Fruit fly (Drosophila melanogaster) whole organism, embryonic: ENCODE data around the gene CG9498.
A peak's percentile ranks its signal among the peaks of the same experiment; 100 is the strongest.

ENCODE experiments used
- BtbVII ChIP-seq: fragments of 200-800 bp; sonication (Bioruptor generic); optimal IDR thresholded peaks from 3 replicates; lab custom pipeline; 2017; ENCODE audit warnings: missing biosample characterization, mild to moderate bottlenecking, missing genetic modification characterization
- CG10147 ChIP-seq: fragments of 200-800 bp; sonication (Bioruptor generic); optimal IDR thresholded peaks from 2 replicates; lab custom pipeline; 2019; ENCODE audit warnings: missing biosample characterization, mild to moderate bottlenecking, missing genetic modification characterization, moderate library complexity
- CG11504 ChIP-seq: fragments of 200-800 bp; sonication (Bioruptor generic); optimal IDR thresholded peaks from 3 replicates; lab custom pipeline; 2019; ENCODE audit warnings: missing biosample characterization, mild to moderate bottlenecking, missing genetic modification characterization, moderate library complexity
- CG11696 ChIP-seq: fragments of 200-800 bp; sonication (Bioruptor generic); IDR thresholded peaks from 2 replicates; pipeline ENCODE4 v1.3.6; 2022; ENCODE audit warnings: missing biosample characterization, missing genetic modification characterization
- CG11723 ChIP-seq: fragments of 200-800 bp; sonication (Bioruptor generic); optimal IDR thresholded peaks from 2 replicates; lab custom pipeline; 2017; ENCODE audit warnings: missing biosample characterization, mild to moderate bottlenecking, missing genetic modification characterization
- CG12769 ChIP-seq: fragments of 200-800 bp; sonication (Bioruptor generic); optimal IDR thresholded peaks from 2 replicates; lab custom pipeline; 2019; ENCODE audit warnings: missing biosample characterization, mild to moderate bottlenecking, missing genetic modification characterization, moderate library complexity
- CG13424 ChIP-seq: fragments of 200-800 bp; sonication (Bioruptor generic); optimal IDR thresholded peaks from 2 replicates; lab custom pipeline; 2019; ENCODE audit warnings: missing biosample characterization, mild to moderate bottlenecking, missing genetic modification characterization, moderate library complexity
- CG14965 ChIP-seq: fragments of 200-800 bp; sonication (Bioruptor generic); optimal IDR thresholded peaks from 2 replicates; lab custom pipeline; 2016; ENCODE audit warnings: missing biosample characterization, missing genetic modification characterization, borderline replicate concordance
- CG16813 ChIP-seq: fragments of 200-800 bp; sonication (Bioruptor generic); IDR thresholded peaks from 3 replicates; pipeline ENCODE4 v1.3.6; 2022; ENCODE audit warnings: missing biosample characterization, missing genetic modification characterization; ENCODE audit not compliant: partially characterized antibody
- CG18764 ChIP-seq: fragments of 200-800 bp; sonication (Bioruptor generic); optimal IDR thresholded peaks from 3 replicates; lab custom pipeline; 2016; ENCODE audit warnings: missing biosample characterization, missing genetic modification characterization
- CG2889 ChIP-seq: fragments of 200-800 bp; sonication (Bioruptor generic); IDR thresholded peaks from 3 replicates; pipeline ENCODE4 v1.3.6; 2022; ENCODE audit warnings: missing biosample characterization, missing genetic modification characterization
- CG32532 ChIP-seq: fragments of 200-800 bp; sonication (Bioruptor generic); IDR thresholded peaks from 2 replicates; pipeline ENCODE4 v1.3.6; 2022; ENCODE audit warnings: missing biosample characterization, missing genetic modification characterization
- CG3407 ChIP-seq: fragments of 200-800 bp; sonication (Bioruptor generic); optimal IDR thresholded peaks from 2 replicates; lab custom pipeline; 2018; ENCODE audit warnings: missing biosample characterization, mild to moderate bottlenecking, missing genetic modification characterization
- CG3838 ChIP-seq: fragments of 200-800 bp; sonication (Bioruptor generic); optimal IDR thresholded peaks from 3 replicates; lab custom pipeline; 2016; ENCODE audit warnings: missing biosample characterization, missing genetic modification characterization
- CG4820 ChIP-seq: fragments of 200-800 bp; sonication (Bioruptor generic); optimal IDR thresholded peaks from 3 replicates; lab custom pipeline; 2016; ENCODE audit warnings: missing biosample characterization, missing genetic modification characterization
- CG4854 ChIP-seq: fragments of 200-800 bp; sonication (Bioruptor generic); optimal IDR thresholded peaks from 2 replicates; lab custom pipeline; 2016; ENCODE audit warnings: missing biosample characterization, missing genetic modification characterization, inconsistent platforms
- CG6765 ChIP-seq: fragments of 200-800 bp; sonication (Bioruptor generic); optimal IDR thresholded peaks from 3 replicates; lab custom pipeline; 2017; ENCODE audit warnings: missing biosample characterization, mild to moderate bottlenecking, missing genetic modification characterization
- CG7928 ChIP-seq: fragments of 200-800 bp; sonication (Bioruptor generic); optimal IDR thresholded peaks from 2 replicates; lab custom pipeline; 2017; ENCODE audit warnings: missing biosample characterization, mild to moderate bottlenecking, missing genetic modification characterization
- CG8924 ChIP-seq: fragments of 200-800 bp; optimal IDR thresholded peaks from 3 replicates; lab custom pipeline; 2019; ENCODE audit warnings: missing biosample characterization, mild to moderate bottlenecking, missing genetic modification characterization, moderate library complexity
- Dip3 ChIP-seq: fragments of 200-800 bp; sonication (Bioruptor generic); optimal IDR thresholded peaks from 3 replicates; lab custom pipeline; 2016; ENCODE audit warnings: missing biosample characterization, missing genetic modification characterization
- Doc2 ChIP-seq: fragments of 200-800 bp; sonication (Bioruptor generic); IDR thresholded peaks from 2 replicates; pipeline ENCODE4 v1.3.6; 2022; ENCODE audit warnings: missing biosample characterization, missing genetic modification characterization
- Doc3 ChIP-seq: fragments of 200-800 bp; sonication (Bioruptor generic); IDR thresholded peaks from 3 replicates; pipeline ENCODE4 v1.3.6; 2022; ENCODE audit warnings: missing biosample characterization, missing genetic modification characterization; ENCODE audit not compliant: partially characterized antibody
- Dref ChIP-seq: fragments of 200-800 bp; sonication (Bioruptor generic); IDR thresholded peaks from 2 replicates; pipeline ENCODE4 v1.3.6; 2022; ENCODE audit warnings: missing biosample characterization, missing genetic modification characterization
- HLH4C ChIP-seq: fragments of 200-800 bp; sonication (Bioruptor generic); IDR thresholded peaks from 3 replicates; pipeline ENCODE4 v1.3.6; 2022; ENCODE audit warnings: missing biosample characterization, missing genetic modification characterization; ENCODE audit not compliant: partially characterized antibody
- HmgZ ChIP-seq: fragments of 200-800 bp; sonication (Bioruptor generic); optimal IDR thresholded peaks from 2 replicates; lab custom pipeline; 2018; ENCODE audit warnings: missing biosample characterization, mild to moderate bottlenecking, missing genetic modification characterization
- MTF-1 ChIP-seq: fragments of 200-800 bp; sonication (Bioruptor generic); optimal IDR thresholded peaks from 2 replicates; lab custom pipeline; 2018; ENCODE audit warnings: missing biosample characterization, mild to moderate bottlenecking, missing genetic modification characterization, borderline replicate concordance
- Max ChIP-seq: fragments of 200-800 bp; sonication (Bioruptor generic); optimal IDR thresholded peaks from 2 replicates; lab custom pipeline; 2016; ENCODE audit warnings: missing biosample characterization, mild to moderate bottlenecking, missing genetic modification characterization
- NC2β ChIP-seq: fragments of 200-800 bp; sonication (Bioruptor generic); optimal IDR thresholded peaks from 2 replicates; lab custom pipeline; 2016; ENCODE audit warnings: missing biosample characterization, missing genetic modification characterization
- Nf-YB ChIP-seq: fragments of 200-800 bp; sonication (Bioruptor generic); optimal IDR thresholded peaks from 3 replicates; lab custom pipeline; 2019; ENCODE audit warnings: missing biosample characterization, mild to moderate bottlenecking, missing genetic modification characterization, moderate library complexity
- ase ChIP-seq: fragments of 200-800 bp; sonication (Bioruptor generic); IDR thresholded peaks from 3 replicates; pipeline ENCODE4 v1.3.6; 2022; ENCODE audit warnings: missing biosample characterization, missing genetic modification characterization
- eyg ChIP-seq: fragments of 200-800 bp; sonication (Bioruptor generic); optimal IDR thresholded peaks from 3 replicates; lab custom pipeline; 2016; ENCODE audit warnings: missing biosample characterization, missing genetic modification characterization
- ftz-f1 ChIP-seq: fragments of 200-800 bp; sonication (Bioruptor generic); optimal IDR thresholded peaks from 2 replicates; lab custom pipeline; 2016; ENCODE audit warnings: missing biosample characterization, missing genetic modification characterization
- gce ChIP-seq: fragments of 200-800 bp; sonication (Bioruptor generic); IDR thresholded peaks from 3 replicates; pipeline ENCODE4 v1.3.6; 2022; ENCODE audit warnings: missing biosample characterization, missing genetic modification characterization
- ind ChIP-seq: fragments of 200-800 bp; sonication (Bioruptor generic); optimal IDR thresholded peaks from 3 replicates; lab custom pipeline; 2016; ENCODE audit warnings: missing biosample characterization, missing genetic modification characterization
- knrl ChIP-seq: fragments of 200-800 bp; sonication (Bioruptor generic); IDR thresholded peaks from 3 replicates; pipeline ENCODE4 v1.3.6; 2022; ENCODE audit warnings: missing biosample characterization, missing genetic modification characterization; ENCODE audit not compliant: partially characterized antibody
- luna ChIP-seq: fragments of 200-800 bp; sonication (Bioruptor generic); optimal IDR thresholded peaks from 2 replicates; lab custom pipeline; 2016; ENCODE audit warnings: missing biosample characterization, missing genetic modification characterization
- mirr ChIP-seq: fragments of 200-800 bp; sonication (Bioruptor generic); optimal IDR thresholded peaks from 3 replicates; lab custom pipeline; 2018; ENCODE audit warnings: missing biosample characterization, mild to moderate bottlenecking, missing genetic modification characterization
- nerfin-2 ChIP-seq: fragments of 200-800 bp; sonication (Bioruptor generic); IDR thresholded peaks from 2 replicates; pipeline ENCODE4 v1.3.6; 2022; ENCODE audit warnings: missing biosample characterization, missing genetic modification characterization; ENCODE audit not compliant: partially characterized antibody
- nmo ChIP-seq: fragments of 200-800 bp; sonication (Bioruptor generic); optimal IDR thresholded peaks from 2 replicates; lab custom pipeline; 2018; ENCODE audit warnings: missing biosample characterization, mild to moderate bottlenecking, missing genetic modification characterization, moderate library complexity
- otp ChIP-seq: fragments of 200-800 bp; sonication (Bioruptor generic); IDR thresholded peaks from 3 replicates; pipeline ENCODE4, ENCODE4 v1.3.6; 2022; ENCODE audit warnings: missing biosample characterization, missing genetic modification characterization
- pfk ChIP-seq: fragments of 200-800 bp; sonication (Bioruptor generic); optimal IDR thresholded peaks from 2 replicates; lab custom pipeline; 2018; ENCODE audit warnings: missing biosample characterization, mild to moderate bottlenecking, missing genetic modification characterization, moderate library complexity
- pita ChIP-seq: fragments of 200-800 bp; sonication (Bioruptor generic); optimal IDR thresholded peaks from 2 replicates; lab custom pipeline; 2017; ENCODE audit warnings: missing biosample characterization, mild to moderate bottlenecking, missing genetic modification characterization
- pros ChIP-seq: fragments of 200-800 bp; sonication (Bioruptor generic); optimal IDR thresholded peaks from 3 replicates; lab custom pipeline; 2019; ENCODE audit warnings: missing biosample characterization, mild to moderate bottlenecking, missing genetic modification characterization, moderate library complexity
- ranshi ChIP-seq: fragments of 200-800 bp; sonication (Bioruptor generic); IDR thresholded peaks from 2 replicates; pipeline ENCODE4 v1.3.6; 2022; ENCODE audit warnings: missing biosample characterization, missing genetic modification characterization
- repo ChIP-seq: fragments of 200-800 bp; sonication (Bioruptor generic); optimal IDR thresholded peaks from 2 replicates; lab custom pipeline; 2016; ENCODE audit warnings: missing biosample characterization, missing genetic modification characterization
- rib ChIP-seq: fragments of 200-800 bp; sonication (Bioruptor generic); IDR thresholded peaks from 2 replicates; pipeline ENCODE4 v1.3.6; 2022; ENCODE audit warnings: missing biosample characterization, missing genetic modification characterization
- sc ChIP-seq, 3 experiments: fragments of >200 bp in 2 of 3; fragments of 200-800 bp in 1 of 3; sonication (Bioruptor generic) in 1 of 3; optimal IDR thresholded peaks; 2 replicates in 2 of 3; 3 replicates in 1 of 3; lab custom pipeline; 2017; ENCODE audit warnings: mild to moderate bottlenecking in 1 of 3, missing biosample characterization in 1 of 3, missing genetic modification characterization in 1 of 3, missing genetic modification reagents in 1 of 3
- sens-2 ChIP-seq: fragments of 200-800 bp; sonication (Bioruptor generic); IDR thresholded peaks from 2 replicates; pipeline ENCODE4 v1.3.6; 2022; ENCODE audit warnings: missing biosample characterization, missing genetic modification characterization
- so ChIP-seq: fragments of 200-800 bp; sonication (Bioruptor generic); IDR thresholded peaks from 3 replicates; pipeline ENCODE4 v1.3.6; 2022; ENCODE audit warnings: missing biosample characterization, missing genetic modification characterization

CG9498 gene

dm6 chr2L:6338367-6338975 lies 12.4 kb downstream of the CG9498 start, which contains the start of the genes Pez and Cpr (continued):
- TF ChIP-seq CG3407 (GFP tag; lab: Kevin White, UChicago) (no peak), NC2β (peak; percentile 36), CG3838 (GFP tag; lab: Kevin White, UChicago) (no peak), so (peak; percentile 61; the same call in 1 of the 3 replicates), CG16813 (GFP tag; lab: Robert Waterston, UW) (peak; percentile 83), nmo (peak; percentile 9), gce (GFP tag; lab: Robert Waterston, UW) (no peak), ase (0 out of 3 replicates have a peak, but pooled peaks have one; percentile 10), CG7928 (GFP tag; lab: Kevin White, UChicago) (peak; percentile 38), CG14965 (GFP tag; lab: Kevin White, UChicago) (no peak), CG10147 (no peak), sc (optimal IDR thresholded peaks at IDR 0.05; lab: Kevin White, UChicago) (no peak), sc (GFP tag; optimal IDR thresholded peaks at IDR 0.05; lab: Kevin White, UChicago) (peak; percentile 5), knrl (peak; percentile 76; the same call in 2 of the 3 replicates), HLH4C (GFP tag; lab: Robert Waterston, UW) (peak; percentile 86), eyg (GFP tag; lab: Kevin White, UChicago) (no peak), pita (GFP tag; lab: Kevin White, UChicago) (no peak), pfk (GFP tag; lab: Kevin White, UChicago) (peak; percentile 1), CG8924 (peak; percentile 49), Dref (GFP tag; lab: Robert Waterston, UW) (peak; percentile 87), nerfin-2 (GFP tag; lab: Robert Waterston, UW) (peak; percentile 80), CG2889 (GFP tag; lab: Robert Waterston, UW) (no peak), Nf-YB (no peak), otp (GFP tag; lab: Robert Waterston, UW) (no peak), rib (GFP tag; lab: Robert Waterston, UW) (no peak), CG4854 (GFP tag; lab: Kevin White, UChicago) (no peak), luna (GFP tag; lab: Kevin White, UChicago) (peak; percentile 28), CG4820 (GFP tag; lab: Kevin White, UChicago) (peak; percentile 16), Dip3 (GFP tag; lab: Kevin White, UChicago) (peak; percentile 28), pros (no peak), CG11504 (tag; lab: Kevin White, UChicago) (no peak), Max (peak; percentile 5), Doc3 (peak; percentile 87; the same call in 2 of the 3 replicates), ind (GFP tag; lab: Kevin White, UChicago) (peak; percentile 37), BtbVII (no peak), CG12769 (tag; lab: Kevin White, UChicago) (no peak), ranshi (GFP tag; lab: Robert Waterston, UW) (peak; percentile 36; the same call in 1 of the 2 replicates), CG11696 (peak; percentile 78), HmgZ (peak; percentile 52), MTF-1 (GFP tag; lab: Kevin White, UChicago) (peak; percentile 64), CG32532 (GFP tag; lab: Robert Waterston, UW) (peak; percentile 53), sens-2 (GFP tag; lab: Robert Waterston, UW) (no peak), repo (GFP tag; lab: Kevin White, UChicago) (peak; percentile 45), mirr (peak; percentile 50), ftz-f1 (GFP tag; lab: Kevin White, UChicago) (no peak), CG13424 (tag; lab: Kevin White, UChicago) (peak; percentile 9), CG18764 (GFP tag; lab: Kevin White, UChicago) (peak; percentile 25), Doc2 (no peak), CG11723 (GFP tag; lab: Kevin White, UChicago) (no peak), CG6765 (GFP tag; lab: Kevin White, UChicago) (peak; percentile 22)
